Worm (Caenorhabditis elegans): ENCODE results near the gene gab-1.

gab-1 gene

ce11 chrIII:12757367-12757766 is 22.2 kb downstream of the gab-1 start, which contains the start of gene srw-9:
TSS of gene srw-9 (plus strand) at chrIII:12757667.
- no peak for TF ChIP-seq fos-1 (tag; optimal IDR thresholded peaks at IDR 0.05)
- no peak for TF ChIP-seq lin-13 (GFP tag; optimal IDR thresholded peaks at IDR 0.05)
- no peak for TF ChIP-seq duxl-1 (tag; optimal IDR thresholded peaks at IDR 0.05; ENCODE audit: poor library complexity)
- no peak for TF ChIP-seq lin-15B (tag; optimal IDR thresholded peaks at IDR 0.05)
- TF ChIP-seq Y5F2A.4 (GFP tag; optimal IDR thresholded peaks at IDR 0.05) = no peak
- TF ChIP-seq sdz-12 (GFP tag; optimal IDR thresholded peaks at IDR 0.05) = no peak
- no peak for TF ChIP-seq rbr-2 (tag; optimal IDR thresholded peaks at IDR 0.05)
- TF ChIP-seq mdt-29 (GFP tag; IDR thresholded peaks at IDR 0.05) = no peak
- no peak for TF ChIP-seq nhr-25 (tag; optimal IDR thresholded peaks at IDR 0.05; ENCODE audit: borderline replicate concordance, insufficient read depth)
- no peak for TF ChIP-seq gei-8 (GFP tag; optimal IDR thresholded peaks at IDR 0.05)
- TF ChIP-seq dve-1 (tag; optimal IDR thresholded peaks at IDR 0.05; ENCODE audit: insufficient read depth) = no peak
- TF ChIP-seq saeg-2 (GFP tag; IDR thresholded peaks at IDR 0.05) = no peak
- TF ChIP-seq ceh-62 (tag; optimal IDR thresholded peaks at IDR 0.05) = no peak
- TF ChIP-seq unc-39 (tag; optimal IDR thresholded peaks at IDR 0.05) = no peak
- TF ChIP-seq dmd-6 (GFP tag; IDR thresholded peaks at IDR 0.05) = no peak
- no peak for TF ChIP-seq daf-19 (GFP tag; conservative IDR thresholded peaks at IDR 0.05)
- TF ChIP-seq nhr-6 (tag; optimal IDR thresholded peaks at IDR 0.05) = no peak
- TF ChIP-seq mes-2 (tag; optimal IDR thresholded peaks at IDR 0.05; ENCODE audit: poor library complexity, severe bottlenecking) = no peak
- no peak for TF ChIP-seq snpc-4 (tag; optimal IDR thresholded peaks at IDR 0.05)
- no peak for TF ChIP-seq nhr-77 (tag; optimal IDR thresholded peaks at IDR 0.05)

ce11 chrIII:12755048-12755447 is 24.5 kb downstream of the gab-1 start, which contains the start of gene srw-10:
TSS of gene srw-10 (plus strand) at chrIII:12755348.
- no peak for TF ChIP-seq unc-130 (GFP tag; optimal IDR thresholded peaks at IDR 0.05)

ce11 chrIII:12750831-12751230 is 28.7 kb downstream of the gab-1 start, which contains the start of the genes irld-60 and irld-20:
TSS of gene irld-60 (minus strand) at chrIII:12750931.
TSS of gene irld-20 (plus strand) at chrIII:12751109.
- TF ChIP-seq R02D3.7 (tag; optimal IDR thresholded peaks at IDR 0.05) = no peak
- TF ChIP-seq daf-12 (tag; optimal IDR thresholded peaks at IDR 0.05) = no peak
- no peak for TF ChIP-seq unc-130 (GFP tag; optimal IDR thresholded peaks at IDR 0.05)
- no peak for TF ChIP-seq nhr-11 (tag; optimal IDR thresholded peaks at IDR 0.05)

- TF ChIP-seq tag-97 (GFP tag; IDR thresholded peaks at IDR 0.05) = no peak
- TF ChIP-seq mep-1 (tag; optimal IDR thresholded peaks at IDR 0.05) = no peak
- TF ChIP-seq set-16 (GFP tag; IDR thresholded peaks at IDR 0.05) = peak; percentile 60; the same call in 1 of the 2 replicates
- no peak for TF ChIP-seq F49E8.2 (tag; optimal IDR thresholded peaks at IDR 0.05; ENCODE audit: borderline replicate concordance)
Observed at ce11 chrIII:12746369-12746855, 33.1 kb downstream of the gab-1 start, which contains the start of gene Y111B2A.21. TSS of gene Y111B2A.21 (plus strand) at chrIII:12746419.

ce11 chrIII:12743515-12743914 is 36.0 kb downstream of the gab-1 start:
- TF ChIP-seq ces-1 (GFP tag; optimal IDR thresholded peaks at IDR 0.05) (no peak), ceh-32 (tag; optimal IDR thresholded peaks at IDR 0.05; ENCODE audit: poor library complexity) (no peak), Y105C5A.15 (GFP tag; IDR thresholded peaks at IDR 0.05) (no peak), dmd-9 (GFP tag; IDR thresholded peaks at IDR 0.05) (no peak), mxl-2 (GFP tag; conservative IDR thresholded peaks at IDR 0.05) (no peak), php-3 (GFP tag; IDR thresholded peaks at IDR 0.05) (0 out of 2 replicates have a peak, but pooled peaks have one; percentile 21), set-16 (GFP tag; IDR thresholded peaks at IDR 0.05) (peak; percentile 88)

Data from whole organism, L4 larva.